Fruit fly (Drosophila melanogaster): Measurements from ENCODE around the gene CG17129.

The CG17129 gene

dm6 chr3L:696404-697054 is 16.4 kb upstream of the CG17129 start (continued):
- TF ChIP-seq CG18476 (GFP tag; optimal IDR thresholded peaks at IDR 0.05) (peak; percentile 88), gcm (GFP tag; optimal IDR thresholded peaks at IDR 0.05) (peak; percentile 96), nerfin-2 (GFP tag; IDR thresholded peaks at IDR 0.05; ENCODE audit: partially characterized antibody) (no peak), bbx (GFP tag; IDR thresholded peaks at IDR 0.05; ENCODE audit: partially characterized antibody) (no peak), cas (GFP tag; IDR thresholded peaks at IDR 0.05) (0 out of 2 replicates have a peak, but pooled peaks have one; percentile 72), ap (GFP tag; IDR thresholded peaks at IDR 0.05) (peak; percentile 95), inv (GFP tag; IDR thresholded peaks at IDR 0.05; ENCODE audit: partially characterized antibody) (no peak), CG3065 (GFP tag; optimal IDR thresholded peaks at IDR 0.05) (peak; percentile 81), CG10565 (GFP tag; optimal IDR thresholded peaks at IDR 0.05) (peak; percentile 57), Hr51 (GFP tag; optimal IDR thresholded peaks at IDR 0.05) (peak; percentile 81 to 96), CG10959 (GFP tag; IDR thresholded peaks at IDR 0.05) (peak; percentile 97), Ptx1 (GFP tag; IDR thresholded peaks at IDR 0.05) (peak; percentile 96), E2f2 (GFP tag; IDR thresholded peaks at IDR 0.05) (peak; percentile 77), CG10267 (tag; optimal IDR thresholded peaks at IDR 0.05) (peak; percentile 94), Dip2 (GFP tag; IDR thresholded peaks at IDR 0.05) (peak; percentile 35; the same call in 1 of the 2 replicates), CG6813 (GFP tag; optimal IDR thresholded peaks at IDR 0.05) (peak; percentile 97), Oli (tag; optimal IDR thresholded peaks at IDR 0.05) (peak; percentile 97), ATbp (GFP tag; optimal IDR thresholded peaks at IDR 0.05) (peak; percentile 94), CG4282 (GFP tag; optimal IDR thresholded peaks at IDR 0.05) (no peak), CG12219 (GFP tag; optimal IDR thresholded peaks at IDR 0.05) (peak; percentile 95), CG17361 (GFP tag; IDR thresholded peaks at IDR 0.05) (peak; percentile 98), Dad (GFP tag; optimal IDR thresholded peaks at IDR 0.05) (peak; percentile 66), tap (tag; optimal IDR thresholded peaks at IDR 0.05) (peak; percentile 96), bigmax (GFP tag; optimal IDR thresholded peaks at IDR 0.05) (peak; percentile 58), pan (optimal IDR thresholded peaks at IDR 0.05) (no peak), pan (GFP tag; optimal IDR thresholded peaks at IDR 0.05 in 1 of 2, IDR thresholded peaks at IDR 0.05 in 1 of 2) (peak in 1 of 2 experiments; percentile 96), Hsf (GFP tag; optimal IDR thresholded peaks at IDR 0.05) (peak; percentile 77), pzg (GFP tag; optimal IDR thresholded peaks at IDR 0.05) (peak; percentile 4), CG3995 (GFP tag; optimal IDR thresholded peaks at IDR 0.05) (peak; percentile 45), NFAT (GFP tag; IDR thresholded peaks at IDR 0.05) (peak; percentile 89), CG3726 (GFP tag; IDR thresholded peaks at IDR 0.05) (peak; percentile 92), Taf1 (GFP tag; IDR thresholded peaks at IDR 0.05) (peak; percentile 90), CHES-1-like (GFP tag; optimal IDR thresholded peaks at IDR 0.05) (peak; percentile 35), CG17912 (GFP tag; optimal IDR thresholded peaks at IDR 0.05) (peak; percentile 3), ttk (GFP tag; IDR thresholded peaks at IDR 0.05) (peak; percentile 95), dati (GFP tag; IDR thresholded peaks at IDR 0.05) (peak; percentile 91), CG30020 (tag; optimal IDR thresholded peaks at IDR 0.05) (peak; percentile 72), dimm (GFP tag; IDR thresholded peaks at IDR 0.05) (peak; percentile 81), br (optimal IDR thresholded peaks at IDR 0.05) (no peak), CG6683 (GFP tag; optimal IDR thresholded peaks at IDR 0.05) (peak; percentile 90), CG7372 (GFP tag; IDR thresholded peaks at IDR 0.05) (peak; percentile 94), pfk (GFP tag; optimal IDR thresholded peaks at IDR 0.05) (no peak), CG12769 (tag; optimal IDR thresholded peaks at IDR 0.05) (peak; percentile 91), CG3838 (GFP tag; optimal IDR thresholded peaks at IDR 0.05) (peak; percentile 51), org-1 (GFP tag; optimal IDR thresholded peaks at IDR 0.05) (peak; percentile 93), CG7987 (GFP tag; optimal IDR thresholded peaks at IDR 0.05) (peak; percentile 91), CG11504 (tag; optimal IDR thresholded peaks at IDR 0.05) (peak; percentile 97), CG12104 (GFP tag; optimal IDR thresholded peaks at IDR 0.05) (peak; percentile 90), MESR4 (GFP tag; optimal IDR thresholded peaks at IDR 0.05) (peak; percentile 40), Chrac-16 (GFP tag; optimal IDR thresholded peaks at IDR 0.05) (peak; percentile 88)
